Worm (Caenorhabditis elegans) whole organism, L4/young adult: ENCODE measurements around the gene acs-2.

Experiments
- W03F9.2 ChIP-seq: fragments of 150-350 bp; optimal IDR thresholded peaks from 2 replicates; lab custom pipeline; 2014; ENCODE audit warnings: missing biosample characterization, missing genetic modification characterization
- dao-5 ChIP-seq: sonication (generic microtip); optimal IDR thresholded peaks from 2 replicates; lab custom pipeline; 2016; ENCODE audit warnings: missing genotype, missing genetic modification characterization, moderate library complexity, missing compliant biosample characterization
- him-1 ChIP-seq: sonication (generic microtip); optimal IDR thresholded peaks from 2 replicates; lab custom pipeline; 2016; ENCODE audit warnings: missing genotype, missing genetic modification reagents, missing genetic modification characterization, missing compliant biosample characterization

DNA sequence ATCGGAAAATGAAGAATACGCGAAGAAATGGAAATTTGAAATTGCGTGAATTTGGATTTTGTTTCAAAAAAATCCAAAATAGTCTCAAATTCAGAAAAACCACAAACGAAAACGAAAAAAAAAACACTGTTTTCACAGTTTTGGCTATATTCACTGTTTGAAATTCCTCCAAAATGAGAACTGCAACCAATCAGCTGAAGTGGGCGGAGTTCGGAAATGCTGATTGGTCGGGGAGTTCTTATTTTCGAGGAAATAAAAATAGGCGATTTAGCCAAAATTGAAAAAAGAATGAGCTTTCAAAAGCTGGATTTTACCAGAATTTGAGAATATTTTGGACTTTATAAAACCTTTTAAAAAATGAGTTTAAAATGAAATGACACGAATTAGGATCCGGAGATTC, 22.3 kb upstream of the acs-2 start, which contains the start of gene glb-14:
- TF ChIP-seq him-1 (tag; lab: Kevin White, UChicago) (no peak), W03F9.2 (tag; lab: Kevin White, UChicago) (no peak), dao-5 (tag; lab: Kevin White, UChicago) (no peak)
